Fruit fly (Drosophila melanogaster) whole organism, prepupa: ENCODE data around the gene Spn38F.
A peak's percentile ranks its signal among the peaks of the same experiment; 100 is the strongest.

ENCODE experiments used
- CG10631 ChIP-seq: fragments of 200-800 bp; sonication (Bioruptor generic); optimal IDR thresholded peaks from 2 replicates; lab custom pipeline; 2016; ENCODE audit warnings: missing biosample characterization, missing genetic modification characterization
- CG10669 ChIP-seq: fragments of 200-800 bp; sonication (Bioruptor generic); optimal IDR thresholded peaks from 3 replicates; lab custom pipeline; 2018; ENCODE audit warnings: missing biosample characterization, mild to moderate bottlenecking, missing genetic modification characterization, moderate library complexity
- CG11294 ChIP-seq: fragments of 200-800 bp; sonication (Bioruptor generic); IDR thresholded peaks from 2 replicates; pipeline ENCODE4 v1.3.6; 2022; ENCODE audit warnings: missing biosample characterization, missing genetic modification characterization
- CG11762 ChIP-seq: fragments of 200-800 bp; sonication (Bioruptor generic); optimal IDR thresholded peaks from 3 replicates; lab custom pipeline; 2016; ENCODE audit warnings: missing biosample characterization, missing genetic modification characterization; ENCODE audit not compliant: insufficient read depth
- CG15336 ChIP-seq: fragments of 200-800 bp; sonication (Bioruptor generic); IDR thresholded peaks from 2 replicates; pipeline ENCODE4 v1.3.6; 2022; ENCODE audit warnings: missing biosample characterization, missing genetic modification characterization
- CG3032 ChIP-seq: fragments of 200-800 bp; optimal IDR thresholded peaks from 2 replicates; lab custom pipeline; 2019; ENCODE audit warnings: missing biosample characterization, mild to moderate bottlenecking, missing genetic modification characterization, moderate library complexity
- CG34406 ChIP-seq: fragments of 200-800 bp; sonication (Bioruptor generic); optimal IDR thresholded peaks from 3 replicates; lab custom pipeline; 2016; ENCODE audit warnings: missing biosample characterization, missing genetic modification characterization
- CG4318 ChIP-seq: fragments of 200-800 bp; sonication (Bioruptor generic); optimal IDR thresholded peaks from 3 replicates; lab custom pipeline; 2017; ENCODE audit warnings: missing biosample characterization, mild to moderate bottlenecking, missing genetic modification characterization
- CG6163 ChIP-seq: fragments of 200-800 bp; sonication (Bioruptor generic); IDR thresholded peaks from 3 replicates; pipeline ENCODE4 v1.3.6; 2022; ENCODE audit warnings: missing biosample characterization, missing genetic modification characterization
- CG6276 ChIP-seq: fragments of 200-800 bp; sonication (Bioruptor generic); optimal IDR thresholded peaks from 2 replicates; lab custom pipeline; 2017; ENCODE audit warnings: missing biosample characterization, mild to moderate bottlenecking, missing genetic modification characterization
- CG6808 ChIP-seq: fragments of 200-800 bp; sonication (Bioruptor generic); optimal IDR thresholded peaks from 3 replicates; lab custom pipeline; 2017; ENCODE audit warnings: missing biosample characterization, missing genetic modification characterization, mild to moderate bottlenecking, moderate library complexity, missing genetic modification reagents
- CG7368 ChIP-seq: fragments of 200-800 bp; sonication (Bioruptor generic); optimal IDR thresholded peaks from 3 replicates; lab custom pipeline; 2016; ENCODE audit warnings: missing biosample characterization, missing genetic modification characterization
- CG8319 ChIP-seq: fragments of 200-800 bp; sonication (Bioruptor generic); optimal IDR thresholded peaks from 3 replicates; lab custom pipeline; 2016; ENCODE audit warnings: missing biosample characterization, missing genetic modification characterization
- CG8632 ChIP-seq: fragments of 200-800 bp; sonication (Bioruptor generic); optimal IDR thresholded peaks from 3 replicates; lab custom pipeline; 2016; ENCODE audit warnings: missing biosample characterization, missing genetic modification characterization
- CG9139 ChIP-seq: fragments of 200-800 bp; sonication (Bioruptor generic); optimal IDR thresholded peaks from 3 replicates; lab custom pipeline; 2017; ENCODE audit warnings: missing biosample characterization, mild to moderate bottlenecking, missing genetic modification characterization
- Eip78C ChIP-seq: fragments of 200-800 bp; sonication (Bioruptor generic); peaks from one replicate; lab custom pipeline; 2016; ENCODE audit warnings: missing biosample characterization, missing genetic modification characterization
- Eip93F ChIP-seq: fragments of 200-800 bp; sonication (Bioruptor generic); optimal IDR thresholded peaks from 2 replicates; lab custom pipeline; 2016; ENCODE audit warnings: missing biosample characterization, mild to moderate bottlenecking, missing genetic modification characterization
- Ets21C ChIP-seq: fragments of 200-800 bp; sonication (Bioruptor generic); optimal IDR thresholded peaks from 3 replicates; lab custom pipeline; 2016; ENCODE audit warnings: missing biosample characterization, missing genetic modification characterization
- Gug ChIP-seq: fragments of 200-800 bp; sonication (Bioruptor generic); IDR thresholded peaks from 2 replicates; pipeline ENCODE4 v1.3.6; 2022; ENCODE audit warnings: missing biosample characterization, missing genetic modification characterization
- Hr38 ChIP-seq: sonication (Bioruptor generic); optimal IDR thresholded peaks from 2 replicates; lab custom pipeline; 2016; ENCODE audit warnings: missing biosample characterization, missing genetic modification characterization
- Hr39 ChIP-seq: fragments of 200-800 bp; sonication (Bioruptor generic); optimal IDR thresholded peaks from 2 replicates; lab custom pipeline; 2016; ENCODE audit warnings: missing biosample characterization, missing genetic modification characterization
- Lpt ChIP-seq: fragments of 200-800 bp; sonication (Bioruptor generic); optimal IDR thresholded peaks from 3 replicates; lab custom pipeline; 2016; ENCODE audit warnings: missing biosample characterization, missing genetic modification characterization
- Sox14 ChIP-seq: fragments of 200-800 bp; sonication (Bioruptor generic); optimal IDR thresholded peaks from 3 replicates; lab custom pipeline; 2016; ENCODE audit warnings: missing biosample characterization, missing genetic modification characterization
- achi ChIP-seq: fragments of 200-800 bp; sonication (Bioruptor generic); optimal IDR thresholded peaks from 3 replicates; lab custom pipeline; 2016; ENCODE audit warnings: missing biosample characterization, missing genetic modification characterization
- acj6 ChIP-seq: fragments of 200-800 bp; sonication (Bioruptor generic); optimal IDR thresholded peaks from 3 replicates; lab custom pipeline; 2016; ENCODE audit warnings: missing biosample characterization, missing genetic modification characterization
- cyc ChIP-seq: fragments of 200-800 bp; sonication (Bioruptor generic); optimal IDR thresholded peaks from 3 replicates; lab custom pipeline; 2016; ENCODE audit warnings: missing biosample characterization, missing genetic modification characterization
- dsx ChIP-seq: fragments of 200-800 bp; optimal IDR thresholded peaks from 3 replicates; lab custom pipeline; 2019; ENCODE audit warnings: missing biosample characterization, mild to moderate bottlenecking, missing genetic modification characterization, moderate library complexity; ENCODE audit not compliant: poor library complexity, severe bottlenecking
- eg ChIP-seq: fragments of 200-800 bp; sonication (Bioruptor generic); IDR thresholded peaks from 3 replicates; pipeline ENCODE4 v1.3.6; 2022; ENCODE audit warnings: missing biosample characterization, missing genetic modification characterization
- fd59A ChIP-seq: fragments of 200-800 bp; sonication (Bioruptor generic); optimal IDR thresholded peaks from 2 replicates; lab custom pipeline; 2017; ENCODE audit warnings: missing biosample characterization, mild to moderate bottlenecking, missing genetic modification characterization, missing genetic modification reagents
- fd85E ChIP-seq: fragments of 200-800 bp; sonication (Bioruptor generic); optimal IDR thresholded peaks from 3 replicates; lab custom pipeline; 2016; ENCODE audit warnings: missing biosample characterization, missing genetic modification characterization
- fkh ChIP-seq: fragments of 200-800 bp; sonication (Bioruptor generic); optimal IDR thresholded peaks from 3 replicates; lab custom pipeline; 2017; ENCODE audit warnings: missing biosample characterization, mild to moderate bottlenecking, missing genetic modification characterization, moderate library complexity
- net ChIP-seq: fragments of 200-800 bp; sonication (Bioruptor generic); optimal IDR thresholded peaks from 3 replicates; lab custom pipeline; 2016; ENCODE audit warnings: missing biosample characterization, missing genetic modification characterization
- pdm3 ChIP-seq: fragments of 200-800 bp; sonication (Bioruptor generic); optimal IDR thresholded peaks from 3 replicates; lab custom pipeline; 2016; ENCODE audit warnings: missing biosample characterization, missing genetic modification characterization
- spab ChIP-seq: fragments of 200-800 bp; sonication (Bioruptor generic); optimal IDR thresholded peaks from 2 replicates; lab custom pipeline; 2017; ENCODE audit warnings: missing biosample characterization, mild to moderate bottlenecking, missing genetic modification characterization, missing genetic modification reagents
- ss ChIP-seq, 2 experiments: fragments of 200-800 bp; sonication (Bioruptor generic); optimal IDR thresholded peaks; 2 replicates in 1 of 2; 3 replicates in 1 of 2; lab custom pipeline; 2017 to 2018; ENCODE audit warnings: mild to moderate bottlenecking in 2 of 2, missing biosample characterization in 2 of 2, missing genetic modification characterization in 2 of 2, moderate library complexity in 1 of 2
- svp ChIP-seq: fragments of 200-800 bp; sonication (Bioruptor generic); peaks from one replicate; lab custom pipeline; 2016; ENCODE audit warnings: missing biosample characterization, missing genetic modification characterization
- topi ChIP-seq: fragments of 200-800 bp; sonication (Bioruptor generic); optimal IDR thresholded peaks from 3 replicates; lab custom pipeline; 2016; ENCODE audit warnings: missing biosample characterization, missing genetic modification characterization
- vri ChIP-seq: fragments of 200-800 bp; sonication (Bioruptor generic); optimal IDR thresholded peaks from 3 replicates; lab custom pipeline; 2016; ENCODE audit warnings: missing biosample characterization, mild to moderate bottlenecking, missing genetic modification characterization

Spn38F gene

dm6 chr2L:20802204-20802603 lies 35.6 kb downstream of the Spn38F start (continued):
- TF ChIP-seq topi (GFP tag; lab: Kevin White, UChicago), result peak; percentile 77
- TF ChIP-seq ss (GFP tag; optimal IDR thresholded peaks at IDR 0.05; lab: Kevin White, UChicago), result peak; percentile 53 to 75
- TF ChIP-seq CG3032, result peak; percentile 46
- peak; percentile 74 for TF ChIP-seq CG15336 (GFP tag; lab: Robert Waterston, UW)
- peak; percentile 71 for TF ChIP-seq CG7368 (GFP tag; lab: Kevin White, UChicago)
- peak; percentile 57 for TF ChIP-seq CG8319 (GFP tag; lab: Kevin White, UChicago)
- peak; percentile 27 for TF ChIP-seq CG34406 (GFP tag; lab: Kevin White, UChicago)
- peak; percentile 55 for TF ChIP-seq CG11762 (GFP tag; lab: Kevin White, UChicago)
- no peak for TF ChIP-seq Eip93F
- TF ChIP-seq acj6 (GFP tag; lab: Kevin White, UChicago), result peak; percentile 55
- peak; percentile 58 for TF ChIP-seq CG9139 (GFP tag; lab: Kevin White, UChicago)
- TF ChIP-seq vri (GFP tag; lab: Kevin White, UChicago), result no peak
- TF ChIP-seq Ets21C (GFP tag; lab: Kevin White, UChicago), result no peak
- TF ChIP-seq CG4318 (GFP tag; lab: Kevin White, UChicago), result peak; percentile 31
- TF ChIP-seq spab (GFP tag; lab: Kevin White, UChicago), result peak; percentile 37
- TF ChIP-seq fd59A (GFP tag; lab: Kevin White, UChicago), result peak; percentile 1
- peak; percentile 89 for TF ChIP-seq Eip78C (GFP tag; lab: Kevin White, UChicago)
- TF ChIP-seq CG10669, result peak; percentile 59
- TF ChIP-seq eg, result peak; percentile 88
- peak; percentile 20 for TF ChIP-seq fd85E (GFP tag; lab: Kevin White, UChicago)
- peak; percentile 63 for TF ChIP-seq achi (GFP tag; lab: Kevin White, UChicago)
- peak; percentile 81 for TF ChIP-seq Gug
- peak; percentile 49 for TF ChIP-seq Sox14 (GFP tag; lab: Kevin White, UChicago)
- peak; percentile 54 for TF ChIP-seq net
- peak; percentile 40 for TF ChIP-seq CG10631 (GFP tag; lab: Kevin White, UChicago)
- TF ChIP-seq Hr38 (GFP tag; lab: Kevin White, UChicago), result no peak
- TF ChIP-seq CG6276, result peak; percentile 74
- no peak for TF ChIP-seq fkh (GFP tag; lab: Kevin White, UChicago)
- peak; percentile 83 for TF ChIP-seq cyc (GFP tag; lab: Kevin White, UChicago)
- peak; percentile 91 for TF ChIP-seq CG6163 (GFP tag; lab: Robert Waterston, UW)
- peak; percentile 45 for TF ChIP-seq Lpt (GFP tag; lab: Kevin White, UChicago)
- peak; percentile 30 for TF ChIP-seq CG8632
- TF ChIP-seq CG11294, result peak; percentile 61
- peak; percentile 38 for TF ChIP-seq CG6808 (GFP tag; lab: Kevin White, UChicago)
- peak; percentile 64 for TF ChIP-seq dsx (GFP tag; lab: Kevin White, UChicago)
- TF ChIP-seq Hr39 (GFP tag; lab: Kevin White, UChicago), result peak; percentile 53
- TF ChIP-seq pdm3 (GFP tag; lab: Kevin White, UChicago), result peak; percentile 67
- peak; percentile 91 for TF ChIP-seq svp

- TF ChIP-seq CG3032 (no peak), fd85E (GFP tag; lab: Kevin White, UChicago) (no peak)
Observed at dm6 chr2L:20801801-20802200, 36.0 kb downstream of the Spn38F start.
